2 worm cellular contexts compared by ENCODE assay signal in genomic region chrII:8266559-8266958, ce11.
TF ChIP-seq lines count a peak whose summit lies in the region.

No protein-coding gene starts in this region.

TF ChIP-seq in whole organism, L1 larva, 84 proteins besides CTCF, POLR2A, EP300 and RAD21 (continued from another document):
- TF ChIP-seq vab-15 (tag; optimal IDR thresholded peaks at IDR 0.05; lab: Kevin White, UChicago) (no peak), elt-3 (tag; optimal IDR thresholded peaks at IDR 0.05; lab: Kevin White, UChicago) (peak in 1 of 6 experiments; percentile 17), blmp-1 (tag; optimal IDR thresholded peaks at IDR 0.05; lab: Kevin White, UChicago) (peak; percentile 33), unc-30 (tag; optimal IDR thresholded peaks at IDR 0.05; lab: Kevin White, UChicago) (no peak), nhr-77 (tag; optimal IDR thresholded peaks at IDR 0.05; lab: Kevin White, UChicago) (no peak), lin-35 (GFP tag; optimal IDR thresholded peaks at IDR 0.05; lab: Kevin White, UChicago) (no peak), hpl-2 (GFP tag; optimal IDR thresholded peaks at IDR 0.05; lab: Kevin White, UChicago) (no peak), lin-14 (GFP tag; optimal IDR thresholded peaks at IDR 0.05; lab: Kevin White, UChicago) (peak; percentile 16), F16B12.6 (tag; optimal IDR thresholded peaks at IDR 0.05; lab: Kevin White, UChicago) (no peak), xbp-1 (tag; optimal IDR thresholded peaks at IDR 0.05; lab: Kevin White, UChicago) (no peak), egl-13 (tag; optimal IDR thresholded peaks at IDR 0.05; lab: Kevin White, UChicago) (no peak), ceh-8 (GFP tag; optimal IDR thresholded peaks at IDR 0.05; lab: Kevin White, UChicago) (no peak), irx-1 (tag; optimal IDR thresholded peaks at IDR 0.05; lab: Kevin White, UChicago) (no peak), nhr-71 (tag; optimal IDR thresholded peaks at IDR 0.05; lab: Kevin White, UChicago) (no peak), nhr-12 (tag; optimal IDR thresholded peaks at IDR 0.05; lab: Kevin White, UChicago) (no peak), ceh-88 (GFP tag; IDR thresholded peaks at IDR 0.05; lab: Robert Waterston, UW) (no peak), dsc-1 (tag; optimal IDR thresholded peaks at IDR 0.05; lab: Kevin White, UChicago) (no peak), nhr-90 (tag; optimal IDR thresholded peaks at IDR 0.05; lab: Kevin White, UChicago; ENCODE audit: poor library complexity) (no peak), C34B4.2 (tag; optimal IDR thresholded peaks at IDR 0.05; lab: Kevin White, UChicago) (no peak), efl-1 (optimal IDR thresholded peaks at IDR 0.05; lab: Kevin White, UChicago) (no peak), efl-1 (GFP tag; optimal IDR thresholded peaks at IDR 0.05 in 1 of 2; lab: Kevin White, UChicago) (peak in 1 of 2 experiments; percentile 45), elt-2 (tag; optimal IDR thresholded peaks at IDR 0.05; lab: Kevin White, UChicago) (peak; percentile 73), egl-27 (tag; optimal IDR thresholded peaks at IDR 0.05; lab: Kevin White, UChicago) (no peak), aha-1 (tag; optimal IDR thresholded peaks at IDR 0.05; lab: Kevin White, UChicago) (no peak), ceh-90 (tag; optimal IDR thresholded peaks at IDR 0.05; lab: Kevin White, UChicago) (no peak), nhr-237 (tag; optimal IDR thresholded peaks at IDR 0.05; lab: Kevin White, UChicago) (no peak), mef-2 (tag; optimal IDR thresholded peaks at IDR 0.05; lab: Kevin White, UChicago) (no peak)

TF ChIP-seq in whole organism, L4 larva, 104 proteins besides CTCF, POLR2A, EP300 and RAD21 (continued from another document):
- TF ChIP-seq saeg-2 (GFP tag; IDR thresholded peaks at IDR 0.05; lab: Robert Waterston, UW) (no peak), Y5F2A.4 (GFP tag; optimal IDR thresholded peaks at IDR 0.05; lab: Kevin White, UChicago) (no peak)
